Fruit fly (Drosophila melanogaster) whole organism, embryonic: ENCODE data around the gene Cul5.

Source experiments
- Atf-2 ChIP-seq: fragments of 200-800 bp; sonication (Bioruptor generic); optimal IDR thresholded peaks from 2 replicates; lab custom pipeline; 2016; ENCODE audit warnings: missing biosample characterization, missing genetic modification characterization
- BtbVII ChIP-seq: fragments of 200-800 bp; sonication (Bioruptor generic); optimal IDR thresholded peaks from 3 replicates; lab custom pipeline; 2017; ENCODE audit warnings: missing biosample characterization, mild to moderate bottlenecking, missing genetic modification characterization
- CG12155 ChIP-seq: fragments of 200-800 bp; sonication (Bioruptor generic); optimal IDR thresholded peaks from 3 replicates; lab custom pipeline; 2016; ENCODE audit warnings: missing biosample characterization, missing genetic modification characterization
- CG12391 ChIP-seq: fragments of 200-800 bp; sonication (Bioruptor generic); optimal IDR thresholded peaks from 3 replicates; lab custom pipeline; 2018; ENCODE audit warnings: missing biosample characterization, mild to moderate bottlenecking, missing genetic modification characterization, moderate library complexity
- CG12769 ChIP-seq: fragments of 200-800 bp; sonication (Bioruptor generic); optimal IDR thresholded peaks from 2 replicates; lab custom pipeline; 2019; ENCODE audit warnings: missing biosample characterization, mild to moderate bottlenecking, missing genetic modification characterization, moderate library complexity
- CG13424 ChIP-seq: fragments of 200-800 bp; sonication (Bioruptor generic); optimal IDR thresholded peaks from 2 replicates; lab custom pipeline; 2019; ENCODE audit warnings: missing biosample characterization, mild to moderate bottlenecking, missing genetic modification characterization, moderate library complexity
- CG15479 ChIP-seq: fragments of 200-800 bp; sonication (Bioruptor generic); optimal IDR thresholded peaks from 3 replicates; lab custom pipeline; 2019; ENCODE audit warnings: missing biosample characterization, mild to moderate bottlenecking, missing genetic modification characterization, moderate library complexity
- CG1602 ChIP-seq: fragments of 200-800 bp; sonication (Bioruptor generic); optimal IDR thresholded peaks from 3 replicates; lab custom pipeline; 2016; ENCODE audit warnings: missing biosample characterization, missing genetic modification characterization
- CG2678 ChIP-seq: fragments of 200-800 bp; sonication (Bioruptor generic); optimal IDR thresholded peaks from 3 replicates; lab custom pipeline; 2019; ENCODE audit warnings: missing biosample characterization, mild to moderate bottlenecking, missing genetic modification characterization, moderate library complexity
- CG30403 ChIP-seq: fragments of 200-800 bp; sonication (Bioruptor generic); optimal IDR thresholded peaks from 3 replicates; lab custom pipeline; 2016; ENCODE audit warnings: missing biosample characterization, missing genetic modification characterization
- CG3163 ChIP-seq: fragments of 200-800 bp; sonication (Bioruptor generic); optimal IDR thresholded peaks from 3 replicates; lab custom pipeline; 2016; ENCODE audit warnings: missing biosample characterization, missing genetic modification characterization
- CG33213 ChIP-seq: fragments of 200-800 bp; sonication (Bioruptor generic); optimal IDR thresholded peaks from 3 replicates; lab custom pipeline; 2016; ENCODE audit warnings: missing biosample characterization, missing genetic modification characterization
- CG5953 ChIP-seq: fragments of 200-800 bp; sonication (Bioruptor generic); IDR thresholded peaks from 2 replicates; pipeline ENCODE4 v1.3.6; 2022; ENCODE audit warnings: missing biosample characterization, missing genetic modification characterization
- CG6272 ChIP-seq: fragments of 200-800 bp; sonication (Bioruptor generic); IDR thresholded peaks from 2 replicates; pipeline ENCODE4 v1.3.6; 2022; ENCODE audit warnings: missing biosample characterization, missing genetic modification characterization
- CG8359 ChIP-seq: fragments of 200-800 bp; sonication (Bioruptor generic); optimal IDR thresholded peaks from 2 replicates; lab custom pipeline; 2017; ENCODE audit warnings: missing biosample characterization, mild to moderate bottlenecking, missing genetic modification characterization, borderline replicate concordance
- Deaf1 ChIP-seq: fragments of 200-800 bp; optimal IDR thresholded peaks from 3 replicates; lab custom pipeline; 2019; ENCODE audit warnings: missing biosample characterization, mild to moderate bottlenecking, missing genetic modification characterization, moderate library complexity
- Doc2 ChIP-seq: fragments of 200-800 bp; sonication (Bioruptor generic); IDR thresholded peaks from 2 replicates; pipeline ENCODE4 v1.3.6; 2022; ENCODE audit warnings: missing biosample characterization, missing genetic modification characterization
- Ets97D ChIP-seq: fragments of 200-800 bp; sonication (Bioruptor generic); optimal IDR thresholded peaks from 3 replicates; lab custom pipeline; 2016; ENCODE audit warnings: missing biosample characterization, missing genetic modification characterization
- Hr78 ChIP-seq, 2 experiments: fragments of 200-800 bp in 1 of 2; fragments of >200 bp in 1 of 2; sonication (Bioruptor generic) in 1 of 2; optimal IDR thresholded peaks; 2 replicates each; lab custom pipeline; 2017 to 2019; ENCODE audit warnings: missing biosample characterization in 2 of 2, missing genetic modification characterization in 2 of 2, mild to moderate bottlenecking in 1 of 2, moderate library complexity in 1 of 2
- Lpt ChIP-seq: fragments of >200 bp; optimal IDR thresholded peaks from 2 replicates; lab custom pipeline; 2018; ENCODE audit warnings: missing biosample characterization, missing genetic modification characterization
- MBD-R2 ChIP-seq: fragments of 200-800 bp; sonication (Bioruptor generic); IDR thresholded peaks from 2 replicates; pipeline ENCODE4 v1.3.6; 2022; ENCODE audit warnings: missing biosample characterization, missing genetic modification characterization
- MTF-1 ChIP-seq: fragments of 200-800 bp; sonication (Bioruptor generic); optimal IDR thresholded peaks from 2 replicates; lab custom pipeline; 2018; ENCODE audit warnings: missing biosample characterization, mild to moderate bottlenecking, missing genetic modification characterization, borderline replicate concordance
- NC2α ChIP-seq: fragments of 200-800 bp; sonication (Bioruptor generic); optimal IDR thresholded peaks from 2 replicates; lab custom pipeline; 2016; ENCODE audit warnings: missing biosample characterization, missing genetic modification characterization
- Poxn ChIP-seq: fragments of 200-800 bp; sonication (Bioruptor generic); IDR thresholded peaks from 2 replicates; pipeline ENCODE4 v1.3.6; 2022; ENCODE audit warnings: missing biosample characterization, missing genetic modification characterization
- Ptx1 ChIP-seq: fragments of 200-800 bp; sonication (Bioruptor generic); IDR thresholded peaks from 2 replicates; pipeline ENCODE4 v1.3.6; 2022; ENCODE audit warnings: missing biosample characterization, missing genetic modification characterization
- Sox100B ChIP-seq: fragments of 200-800 bp; sonication (Bioruptor generic); optimal IDR thresholded peaks from 3 replicates; lab custom pipeline; 2018; ENCODE audit warnings: missing biosample characterization, mild to moderate bottlenecking, missing genetic modification characterization
- Stat92E ChIP-seq, 3 experiments: fragments of >200 bp in 2 of 3; fragments of 200-800 bp in 1 of 3; sonication (Bioruptor generic) in 1 of 3; optimal IDR thresholded peaks; 2 replicates each; lab custom pipeline; 2017 to 2019; ENCODE audit warnings: missing biosample characterization in 3 of 3, missing genetic modification characterization in 3 of 3, mild to moderate bottlenecking in 1 of 3, moderate library complexity in 1 of 3
- cato ChIP-seq: fragments of 200-800 bp; sonication (Bioruptor generic); optimal IDR thresholded peaks from 2 replicates; lab custom pipeline; 2016; ENCODE audit warnings: missing biosample characterization, missing genetic modification characterization, borderline replicate concordance
- dpn ChIP-seq, 2 experiments: fragments of 200-800 bp; sonication (Bioruptor generic); optimal IDR thresholded peaks; 3 replicates each; lab custom pipeline; 2016; ENCODE audit warnings: missing biosample characterization in 2 of 2, missing genetic modification characterization in 2 of 2
- gem ChIP-seq: fragments of 200-800 bp; sonication (Bioruptor generic); optimal IDR thresholded peaks from 2 replicates; lab custom pipeline; 2019; ENCODE audit warnings: missing biosample characterization, mild to moderate bottlenecking, missing genetic modification characterization, moderate library complexity
- grau ChIP-seq: fragments of 200-800 bp; optimal IDR thresholded peaks from 3 replicates; lab custom pipeline; 2019; ENCODE audit warnings: missing biosample characterization, mild to moderate bottlenecking, missing genetic modification characterization, moderate library complexity
- gt ChIP-seq: fragments of 200-800 bp; sonication (Bioruptor generic); IDR thresholded peaks from 2 replicates; pipeline ENCODE4 v1.3.6; 2022; ENCODE audit warnings: missing biosample characterization, missing genetic modification characterization
- her ChIP-seq: fragments of 200-800 bp; sonication (Bioruptor generic); optimal IDR thresholded peaks from 2 replicates; lab custom pipeline; 2016; ENCODE audit warnings: missing biosample characterization, missing genetic modification characterization
- hkb ChIP-seq, 2 experiments: fragments of 200-800 bp in 1 of 2; fragments of >200 bp in 1 of 2; sonication (Bioruptor generic) in 1 of 2; IDR thresholded peaks in 1 of 2; optimal IDR thresholded peaks in 1 of 2; 2 replicates each; pipeline versions ENCODE4 v1.3.6 to Lab custom; 2017 to 2022; ENCODE audit warnings: missing biosample characterization in 1 of 2, missing genetic modification characterization in 1 of 2
- ind ChIP-seq: fragments of 200-800 bp; sonication (Bioruptor generic); optimal IDR thresholded peaks from 3 replicates; lab custom pipeline; 2016; ENCODE audit warnings: missing biosample characterization, missing genetic modification characterization
- lmd ChIP-seq: fragments of 200-800 bp; sonication (Bioruptor generic); IDR thresholded peaks from 2 replicates; pipeline ENCODE4 v1.3.6; 2022; ENCODE audit warnings: missing biosample characterization, missing genetic modification characterization
- luna ChIP-seq: fragments of 200-800 bp; sonication (Bioruptor generic); optimal IDR thresholded peaks from 2 replicates; lab custom pipeline; 2016; ENCODE audit warnings: missing biosample characterization, missing genetic modification characterization
- nau ChIP-seq: fragments of 200-800 bp; sonication (Bioruptor generic); optimal IDR thresholded peaks from 3 replicates; lab custom pipeline; 2017; ENCODE audit warnings: missing biosample characterization, mild to moderate bottlenecking, missing genetic modification characterization, missing genetic modification reagents
- nerfin-1 ChIP-seq: fragments of 200-800 bp; sonication (Bioruptor generic); optimal IDR thresholded peaks from 3 replicates; lab custom pipeline; 2019; ENCODE audit warnings: missing biosample characterization, mild to moderate bottlenecking, missing genetic modification characterization, moderate library complexity
- nom ChIP-seq: fragments of 200-800 bp; sonication (Bioruptor generic); optimal IDR thresholded peaks from 2 replicates; lab custom pipeline; 2017; ENCODE audit warnings: missing biosample characterization, missing genetic modification characterization, mild to moderate bottlenecking, moderate library complexity, missing genetic modification reagents
- pan ChIP-seq, 4 experiments: fragments of >200 bp in 3 of 4; fragments of 200-800 bp in 1 of 4; sonication (Bioruptor generic) in 1 of 4; optimal IDR thresholded peaks in 3 of 4; IDR thresholded peaks in 1 of 4; 2 replicates each; pipeline versions ENCODE4 v1.3.6 to Lab custom; 2017 to 2022; ENCODE audit warnings: missing biosample characterization in 2 of 4, missing genetic modification characterization in 2 of 4, mixed read lengths in 1 of 4
- pita ChIP-seq: fragments of 200-800 bp; sonication (Bioruptor generic); optimal IDR thresholded peaks from 2 replicates; lab custom pipeline; 2017; ENCODE audit warnings: missing biosample characterization, mild to moderate bottlenecking, missing genetic modification characterization
- prd ChIP-seq, 3 experiments: fragments of >200 bp in 2 of 3; fragments of 200-800 bp in 1 of 3; sonication (Bioruptor generic) in 1 of 3; optimal IDR thresholded peaks in 2 of 3; IDR thresholded peaks in 1 of 3; 2 replicates in 2 of 3; 3 replicates in 1 of 3; pipeline versions ENCODE4 v1.3.6 to Lab custom; 2017 to 2022; ENCODE audit warnings: missing biosample characterization in 1 of 3, missing genetic modification characterization in 1 of 3
- pum ChIP-seq: fragments of 200-800 bp; sonication (Bioruptor generic); optimal IDR thresholded peaks from 2 replicates; lab custom pipeline; 2016; ENCODE audit warnings: missing biosample characterization, missing genetic modification characterization
- pzg ChIP-seq: fragments of 200-800 bp; sonication (Bioruptor generic); optimal IDR thresholded peaks from 3 replicates; lab custom pipeline; 2018; ENCODE audit warnings: missing biosample characterization, mild to moderate bottlenecking, missing genetic modification characterization, moderate library complexity
- slbo ChIP-seq: fragments of 200-800 bp; sonication (Bioruptor generic); IDR thresholded peaks from 2 replicates; pipeline ENCODE4 v1.3.6; 2022; ENCODE audit warnings: missing biosample characterization, missing genetic modification characterization
- tgo ChIP-seq: fragments of 200-800 bp; sonication (Bioruptor generic); IDR thresholded peaks from 3 replicates; pipeline ENCODE4 v1.3.6; 2022; ENCODE audit warnings: missing biosample characterization, missing genetic modification characterization
- tll ChIP-seq, 2 experiments: fragments of 200-800 bp in 1 of 2; fragments of >200 bp in 1 of 2; sonication (Bioruptor generic) in 1 of 2; optimal IDR thresholded peaks; 2 replicates each; lab custom pipeline; 2017 to 2019; ENCODE audit warnings: missing biosample characterization in 2 of 2, missing genetic modification characterization in 2 of 2, mild to moderate bottlenecking in 1 of 2, moderate library complexity in 1 of 2
- twi ChIP-seq: fragments of 200-800 bp; optimal IDR thresholded peaks from 2 replicates; lab custom pipeline; 2019; ENCODE audit warnings: missing biosample characterization, mild to moderate bottlenecking, missing genetic modification characterization, moderate library complexity

The Cul5 gene

dm6 chr3R:29064682-29065100 lies 1.9 kb upstream of the Cul5 start (continued):
- peak; percentile 21 for TF ChIP-seq nau (GFP tag; lab: Kevin White, UChicago)
- peak; percentile 42 for TF ChIP-seq nom (GFP tag; lab: Kevin White, UChicago)
- TF ChIP-seq Poxn (GFP tag; lab: Robert Waterston, UW): no peak
- no peak for TF ChIP-seq prd (optimal IDR thresholded peaks at IDR 0.05; lab: Kevin White, UChicago)
- no peak for TF ChIP-seq prd (GFP tag; IDR thresholded peaks at IDR 0.05; lab: Robert Waterston, UW)
- TF ChIP-seq gem (tag; lab: Kevin White, UChicago): peak; percentile 13
- no peak for TF ChIP-seq Stat92E (GFP tag; optimal IDR thresholded peaks at IDR 0.05; lab: Kevin White, UChicago)
- TF ChIP-seq CG15479 (GFP tag; lab: Kevin White, UChicago): peak; percentile 12
- TF ChIP-seq pzg: no peak
- no peak for TF ChIP-seq pum
- TF ChIP-seq Ptx1 (GFP tag; lab: Robert Waterston, UW): no peak
- no peak for TF ChIP-seq CG5953 (GFP tag; lab: Robert Waterston, UW)
- no peak for TF ChIP-seq CG8359 (GFP tag; lab: Kevin White, UChicago)
- no peak for TF ChIP-seq pan (optimal IDR thresholded peaks at IDR 0.05; lab: Kevin White, UChicago)
- no peak for TF ChIP-seq pan (GFP tag; optimal IDR thresholded peaks at IDR 0.05 in 1 of 2, IDR thresholded peaks at IDR 0.05 in 1 of 2)
- no peak for TF ChIP-seq Atf-2 (GFP tag; lab: Kevin White, UChicago)
- TF ChIP-seq CG3163: peak; percentile 68
- TF ChIP-seq her (GFP tag; lab: Kevin White, UChicago): peak; percentile 22
- TF ChIP-seq BtbVII: no peak
- TF ChIP-seq CG12155 (GFP tag; lab: Kevin White, UChicago): peak; percentile 74
- TF ChIP-seq gt (GFP tag; lab: Robert Waterston, UW): no peak
- TF ChIP-seq Deaf1 (tag; lab: Kevin White, UChicago): peak; percentile 29
- no peak for TF ChIP-seq NC2α (GFP tag; lab: Kevin White, UChicago)
- TF ChIP-seq cato: no peak
- TF ChIP-seq MBD-R2 (GFP tag; lab: Robert Waterston, UW): no peak
- peak; percentile 4 for TF ChIP-seq twi
- no peak for TF ChIP-seq Lpt (GFP tag; lab: Kevin White, UChicago)
- no peak for TF ChIP-seq CG33213
- no peak for TF ChIP-seq hkb (optimal IDR thresholded peaks at IDR 0.05; lab: Kevin White, UChicago)
- TF ChIP-seq hkb (GFP tag; IDR thresholded peaks at IDR 0.05; lab: Robert Waterston, UW): no peak
- peak in 1 of 2 experiments; percentile 78 for TF ChIP-seq Hr78 (GFP tag; optimal IDR thresholded peaks at IDR 0.05; lab: Kevin White, UChicago)
- no peak for TF ChIP-seq CG1602 (GFP tag; lab: Kevin White, UChicago)
- no peak for TF ChIP-seq Ets97D (GFP tag; lab: Kevin White, UChicago)
- TF ChIP-seq dpn (GFP tag; optimal IDR thresholded peaks at IDR 0.05; lab: Kevin White, UChicago): peak in 1 of 2 experiments; percentile 9
- TF ChIP-seq slbo (GFP tag; lab: Robert Waterston, UW): no peak
- no peak for TF ChIP-seq Doc2 (GFP tag; lab: Robert Waterston, UW)
- TF ChIP-seq ind (GFP tag; lab: Kevin White, UChicago): no peak
- no peak for TF ChIP-seq CG30403 (GFP tag; lab: Kevin White, UChicago)
- TF ChIP-seq nerfin-1: peak; percentile 4
- TF ChIP-seq tll (GFP tag; optimal IDR thresholded peaks at IDR 0.05; lab: Kevin White, UChicago): no peak
- TF ChIP-seq MTF-1 (GFP tag; lab: Kevin White, UChicago): no peak
- peak; percentile 72 for TF ChIP-seq CG12769
- TF ChIP-seq CG2678 (tag; lab: Kevin White, UChicago): peak; percentile 8
- no peak for TF ChIP-seq lmd (GFP tag; lab: Robert Waterston, UW)
- TF ChIP-seq CG13424 (tag; lab: Kevin White, UChicago): peak; percentile 4
- TF ChIP-seq Sox100B (GFP tag; lab: Kevin White, UChicago): no peak
- peak; percentile 8 for TF ChIP-seq grau
- TF ChIP-seq luna (GFP tag; lab: Kevin White, UChicago): no peak
- no peak for TF ChIP-seq pita
- peak; percentile 11 for TF ChIP-seq CG12391
- no peak for TF ChIP-seq CG6272 (GFP tag; lab: Robert Waterston, UW)
- no peak for TF ChIP-seq tgo (GFP tag; lab: Robert Waterston, UW)
